Fruit fly (Drosophila melanogaster) whole organism, embryonic: ENCODE data around the gene CG12017.

Source experiments
- Aef1 ChIP-seq: fragments of 200-800 bp; sonication (Bioruptor generic); IDR thresholded peaks from 3 replicates; pipeline ENCODE4 v1.3.6; 2022; ENCODE audit warnings: missing biosample characterization, missing genetic modification characterization
- B-H2 ChIP-seq: fragments of 200-800 bp; sonication (Bioruptor generic); optimal IDR thresholded peaks from 2 replicates; lab custom pipeline; 2018; ENCODE audit warnings: missing biosample characterization, mild to moderate bottlenecking, missing genetic modification characterization
- BEAF-32 ChIP-seq: fragments of 200-800 bp; sonication (Bioruptor generic); optimal IDR thresholded peaks from 3 replicates; lab custom pipeline; 2017; ENCODE audit warnings: missing biosample characterization, missing genetic modification characterization, mild to moderate bottlenecking, moderate library complexity, missing genetic modification reagents
- CG10209 ChIP-seq: fragments of 200-800 bp; sonication (Bioruptor generic); optimal IDR thresholded peaks from 3 replicates; lab custom pipeline; 2017; ENCODE audit warnings: missing biosample characterization, mild to moderate bottlenecking, missing genetic modification characterization, missing genetic modification reagents
- CG10462 ChIP-seq: fragments of 200-800 bp; sonication (Bioruptor generic); optimal IDR thresholded peaks from 2 replicates; lab custom pipeline; 2016; ENCODE audit warnings: missing biosample characterization, missing genetic modification characterization
- CG10959 ChIP-seq: fragments of 200-800 bp; sonication (Bioruptor generic); IDR thresholded peaks from 2 replicates; pipeline ENCODE4 v1.3.6; 2022; ENCODE audit warnings: missing biosample characterization, missing genetic modification characterization
- CG11560 ChIP-seq: fragments of 200-800 bp; sonication (Bioruptor generic); IDR thresholded peaks from 3 replicates; pipeline ENCODE4 v1.3.6; 2022; ENCODE audit warnings: missing biosample characterization, missing genetic modification characterization
- CG11696 ChIP-seq: fragments of 200-800 bp; sonication (Bioruptor generic); IDR thresholded peaks from 2 replicates; pipeline ENCODE4 v1.3.6; 2022; ENCODE audit warnings: missing biosample characterization, missing genetic modification characterization
- CG14014 ChIP-seq: fragments of 200-800 bp; sonication (Bioruptor generic); IDR thresholded peaks from 2 replicates; pipeline ENCODE4 v1.3.6; 2022; ENCODE audit warnings: missing biosample characterization, missing genetic modification characterization
- CG14860 ChIP-seq: fragments of 200-800 bp; sonication (Bioruptor generic); IDR thresholded peaks from 3 replicates; pipeline ENCODE4 v1.3.6; 2022; ENCODE audit warnings: missing biosample characterization, missing genetic modification characterization; ENCODE audit not compliant: partially characterized antibody
- CG15073 ChIP-seq: fragments of 200-800 bp; sonication (Bioruptor generic); optimal IDR thresholded peaks from 2 replicates; lab custom pipeline; 2016; ENCODE audit warnings: missing biosample characterization, missing genetic modification characterization
- CG1529 ChIP-seq: fragments of 200-800 bp; sonication (Bioruptor generic); optimal IDR thresholded peaks from 3 replicates; lab custom pipeline; 2018; ENCODE audit warnings: missing biosample characterization, missing genetic modification characterization
- CG1603 ChIP-seq: fragments of 200-800 bp; sonication (Bioruptor generic); optimal IDR thresholded peaks from 2 replicates; lab custom pipeline; 2019; ENCODE audit warnings: missing biosample characterization, mild to moderate bottlenecking, missing genetic modification characterization, moderate library complexity
- CG1792 ChIP-seq: fragments of 200-800 bp; sonication (Bioruptor generic); optimal IDR thresholded peaks from 2 replicates; lab custom pipeline; 2016; ENCODE audit warnings: missing biosample characterization, missing genetic modification characterization
- CG2202 ChIP-seq: fragments of 200-800 bp; sonication (Bioruptor generic); optimal IDR thresholded peaks from 2 replicates; lab custom pipeline; 2018; ENCODE audit warnings: missing biosample characterization, mild to moderate bottlenecking, missing genetic modification characterization
- CG31388 ChIP-seq: fragments of 200-800 bp; sonication (Bioruptor generic); optimal IDR thresholded peaks from 2 replicates; lab custom pipeline; 2016; ENCODE audit warnings: missing biosample characterization, missing genetic modification characterization
- CG3726 ChIP-seq: fragments of 200-800 bp; sonication (Bioruptor generic); IDR thresholded peaks from 3 replicates; pipeline ENCODE4, ENCODE4 v1.3.6; 2022; ENCODE audit warnings: missing biosample characterization, missing genetic modification characterization
- CG4360 ChIP-seq: fragments of 200-800 bp; sonication (Bioruptor generic); IDR thresholded peaks from 2 replicates; pipeline ENCODE4 v1.3.6; 2022; ENCODE audit warnings: missing biosample characterization, missing genetic modification characterization
- CG43689 ChIP-seq: fragments of 200-800 bp; sonication (Bioruptor generic); IDR thresholded peaks from 2 replicates; pipeline ENCODE4 v1.3.6; 2022; ENCODE audit warnings: missing biosample characterization, missing genetic modification characterization
- CG4707 ChIP-seq: fragments of 200-800 bp; sonication (Bioruptor generic); optimal IDR thresholded peaks from 2 replicates; lab custom pipeline; 2018; ENCODE audit warnings: missing biosample characterization, mild to moderate bottlenecking, missing genetic modification characterization, moderate library complexity
- CG7357 ChIP-seq: fragments of 200-800 bp; sonication (Bioruptor generic); IDR thresholded peaks from 3 replicates; pipeline ENCODE4 v1.3.6; 2022; ENCODE audit warnings: missing biosample characterization, missing genetic modification characterization
- CG7786 ChIP-seq: fragments of 200-800 bp; sonication (Bioruptor generic); optimal IDR thresholded peaks from 2 replicates; lab custom pipeline; 2016; ENCODE audit warnings: missing biosample characterization, missing genetic modification characterization
- CG9609 ChIP-seq: fragments of 200-800 bp; sonication (Bioruptor generic); optimal IDR thresholded peaks from 3 replicates; lab custom pipeline; 2016; ENCODE audit warnings: missing biosample characterization, missing genetic modification characterization
- Dad ChIP-seq: fragments of 200-800 bp; sonication (Bioruptor generic); optimal IDR thresholded peaks from 3 replicates; lab custom pipeline; 2016; ENCODE audit warnings: missing biosample characterization, missing genetic modification characterization
- Dip3 ChIP-seq: fragments of 200-800 bp; sonication (Bioruptor generic); optimal IDR thresholded peaks from 3 replicates; lab custom pipeline; 2016; ENCODE audit warnings: missing biosample characterization, missing genetic modification characterization
- Doc2 ChIP-seq: fragments of 200-800 bp; sonication (Bioruptor generic); IDR thresholded peaks from 2 replicates; pipeline ENCODE4 v1.3.6; 2022; ENCODE audit warnings: missing biosample characterization, missing genetic modification characterization
- E2f1 ChIP-seq: fragments of 200-800 bp; sonication (Bioruptor generic); IDR thresholded peaks from 2 replicates; pipeline ENCODE4 v1.3.6; 2022; ENCODE audit warnings: missing biosample characterization, missing genetic modification characterization
- Fer2 ChIP-seq: fragments of 200-800 bp; sonication (Bioruptor generic); optimal IDR thresholded peaks from 2 replicates; lab custom pipeline; 2018; ENCODE audit warnings: missing biosample characterization, mild to moderate bottlenecking, missing genetic modification characterization, moderate library complexity
- Sox100B ChIP-seq: fragments of 200-800 bp; sonication (Bioruptor generic); optimal IDR thresholded peaks from 3 replicates; lab custom pipeline; 2018; ENCODE audit warnings: missing biosample characterization, mild to moderate bottlenecking, missing genetic modification characterization
- Stat92E ChIP-seq, 3 experiments: fragments of >200 bp in 2 of 3; fragments of 200-800 bp in 1 of 3; sonication (Bioruptor generic) in 1 of 3; optimal IDR thresholded peaks; 2 replicates each; lab custom pipeline; 2017 to 2019; ENCODE audit warnings: missing biosample characterization in 3 of 3, missing genetic modification characterization in 3 of 3, mild to moderate bottlenecking in 1 of 3, moderate library complexity in 1 of 3
- Trl ChIP-seq, 3 experiments: fragments of >200 bp in 2 of 3; fragments of 200-800 bp in 1 of 3; sonication (Bioruptor generic) in 1 of 3; optimal IDR thresholded peaks; 2 replicates in 1 of 3; 3 replicates in 2 of 3; lab custom pipeline; 2016 to 2017; ENCODE audit warnings: missing biosample characterization in 1 of 3, missing genetic modification characterization in 1 of 3
- Usf ChIP-seq: fragments of 200-800 bp; sonication (Bioruptor generic); optimal IDR thresholded peaks from 2 replicates; lab custom pipeline; 2017; ENCODE audit warnings: missing genotype, missing biosample characterization, missing genetic modification characterization
- Xbp1 ChIP-seq: fragments of 200-800 bp; sonication (Bioruptor generic); optimal IDR thresholded peaks from 3 replicates; lab custom pipeline; 2016; ENCODE audit warnings: missing biosample characterization, mild to moderate bottlenecking, missing genetic modification characterization
- al ChIP-seq: fragments of 200-800 bp; sonication (Bioruptor generic); IDR thresholded peaks from 2 replicates; pipeline ENCODE4 v1.3.6; 2022; ENCODE audit warnings: missing biosample characterization, missing genetic modification characterization
- ap ChIP-seq: fragments of 200-800 bp; sonication (Bioruptor generic); IDR thresholded peaks from 2 replicates; pipeline ENCODE4 v1.3.6; 2022; ENCODE audit warnings: missing biosample characterization, missing genetic modification characterization
- ara ChIP-seq: fragments of 200-800 bp; sonication (Bioruptor generic); IDR thresholded peaks from 2 replicates; pipeline ENCODE4 v1.3.6; 2022; ENCODE audit warnings: missing biosample characterization, missing genetic modification characterization
- ase ChIP-seq: fragments of 200-800 bp; sonication (Bioruptor generic); IDR thresholded peaks from 3 replicates; pipeline ENCODE4 v1.3.6; 2022; ENCODE audit warnings: missing biosample characterization, missing genetic modification characterization
- br ChIP-seq: fragments of >200 bp; optimal IDR thresholded peaks from 2 replicates; lab custom pipeline; 2017
- dan ChIP-seq: fragments of 200-800 bp; sonication (Bioruptor generic); IDR thresholded peaks from 2 replicates; pipeline ENCODE4 v1.3.6; 2022; ENCODE audit warnings: missing biosample characterization, missing genetic modification characterization
- eve ChIP-seq, 2 experiments: fragments of >200 bp; optimal IDR thresholded peaks; 2 replicates each; lab custom pipeline; 2017; ENCODE audit warnings: missing biosample characterization in 2 of 2, missing genetic modification characterization in 2 of 2
- ftz-f1 ChIP-seq: fragments of 200-800 bp; sonication (Bioruptor generic); optimal IDR thresholded peaks from 2 replicates; lab custom pipeline; 2016; ENCODE audit warnings: missing biosample characterization, missing genetic modification characterization
- fu2 ChIP-seq: fragments of 200-800 bp; sonication (Bioruptor generic); optimal IDR thresholded peaks from 2 replicates; lab custom pipeline; 2016; ENCODE audit warnings: missing biosample characterization, missing genetic modification characterization
- gce ChIP-seq: fragments of 200-800 bp; sonication (Bioruptor generic); IDR thresholded peaks from 3 replicates; pipeline ENCODE4 v1.3.6; 2022; ENCODE audit warnings: missing biosample characterization, missing genetic modification characterization
- h ChIP-seq: fragments of >200 bp; optimal IDR thresholded peaks from 2 replicates; lab custom pipeline; 2017
- ken ChIP-seq: fragments of 200-800 bp; sonication (Bioruptor generic); IDR thresholded peaks from 3 replicates; pipeline ENCODE4 v1.3.6; 2022; ENCODE audit warnings: missing biosample characterization, missing genetic modification characterization
- nau ChIP-seq: fragments of 200-800 bp; sonication (Bioruptor generic); optimal IDR thresholded peaks from 3 replicates; lab custom pipeline; 2017; ENCODE audit warnings: missing biosample characterization, mild to moderate bottlenecking, missing genetic modification characterization, missing genetic modification reagents
- nmo ChIP-seq: fragments of 200-800 bp; sonication (Bioruptor generic); optimal IDR thresholded peaks from 2 replicates; lab custom pipeline; 2018; ENCODE audit warnings: missing biosample characterization, mild to moderate bottlenecking, missing genetic modification characterization, moderate library complexity
- prd ChIP-seq, 3 experiments: fragments of >200 bp in 2 of 3; fragments of 200-800 bp in 1 of 3; sonication (Bioruptor generic) in 1 of 3; optimal IDR thresholded peaks in 2 of 3; IDR thresholded peaks in 1 of 3; 2 replicates in 2 of 3; 3 replicates in 1 of 3; pipeline versions ENCODE4 v1.3.6 to Lab custom; 2017 to 2022; ENCODE audit warnings: missing biosample characterization in 1 of 3, missing genetic modification characterization in 1 of 3
- seq ChIP-seq: fragments of 200-800 bp; sonication (Bioruptor generic); IDR thresholded peaks from 2 replicates; pipeline ENCODE4 v1.3.6; 2022; ENCODE audit warnings: missing biosample characterization, missing genetic modification characterization
- sisA ChIP-seq: fragments of 200-800 bp; sonication (Bioruptor generic); IDR thresholded peaks from 2 replicates; pipeline ENCODE4 v1.3.6; 2022; ENCODE audit warnings: missing biosample characterization, missing genetic modification characterization
- so ChIP-seq: fragments of 200-800 bp; sonication (Bioruptor generic); IDR thresholded peaks from 3 replicates; pipeline ENCODE4 v1.3.6; 2022; ENCODE audit warnings: missing biosample characterization, missing genetic modification characterization
- zen ChIP-seq: fragments of 200-800 bp; sonication (Bioruptor generic); optimal IDR thresholded peaks from 3 replicates; lab custom pipeline; 2018; ENCODE audit warnings: missing biosample characterization, mild to moderate bottlenecking, missing genetic modification characterization, moderate library complexity
- zf30C ChIP-seq: fragments of 200-800 bp; sonication (Bioruptor generic); optimal IDR thresholded peaks from 3 replicates; lab custom pipeline; 2018; ENCODE audit warnings: missing biosample characterization, mild to moderate bottlenecking, missing genetic modification characterization

Gene CG12017

DNA sequence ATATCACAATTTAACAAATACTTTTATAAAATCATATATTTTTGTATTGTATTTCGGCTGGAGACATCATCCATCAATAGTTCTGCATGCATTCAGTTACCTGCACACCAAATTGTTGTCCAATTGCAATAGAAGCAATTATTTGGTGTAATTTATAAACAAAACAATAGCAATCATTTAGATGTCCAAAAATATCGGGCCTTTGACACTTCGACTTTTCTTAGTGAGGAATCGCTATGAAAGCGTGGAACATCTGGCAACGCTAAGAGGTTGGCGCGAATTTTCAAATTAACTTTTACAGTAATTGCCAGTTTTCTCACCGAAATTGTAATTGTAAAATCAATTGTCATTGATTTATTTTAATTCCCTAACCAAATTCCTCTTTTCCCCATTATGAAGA is 54.7 kb downstream of the CG12017 start, which contains the start of gene CG14969 (continued):
- TF ChIP-seq CG10462 (GFP tag; lab: Kevin White, UChicago) (no peak), CG11696 (GFP tag; lab: Robert Waterston, UW) (no peak), Dip3 (no peak), CG1603 (tag; lab: Kevin White, UChicago) (peak; percentile 70), Doc2 (GFP tag; lab: Robert Waterston, UW) (no peak), CG1529 (GFP tag; lab: Kevin White, UChicago) (no peak), CG10959 (GFP tag; lab: Robert Waterston, UW) (no peak), CG14014 (no peak), nau (no peak), Dad (no peak), CG9609 (GFP tag; lab: Kevin White, UChicago) (no peak), Aef1 (GFP tag; lab: Robert Waterston, UW) (no peak), CG7786 (no peak), CG31388 (GFP tag; lab: Kevin White, UChicago) (no peak), Fer2 (tag; lab: Kevin White, UChicago) (no peak), zf30C (no peak), CG14860 (GFP tag; lab: Robert Waterston, UW) (peak; percentile 46; the same call in 1 of the 3 replicates), CG1792 (no peak), zen (tag; lab: Kevin White, UChicago) (peak; percentile 35), CG4360 (GFP tag; lab: Robert Waterston, UW) (no peak), Sox100B (no peak), CG11560 (tag; lab: Robert Waterston, UW) (no peak), ftz-f1 (GFP tag; lab: Kevin White, UChicago) (no peak), eve (GFP tag; optimal IDR thresholded peaks at IDR 0.05; lab: Kevin White, UChicago) (no peak), ken (GFP tag; lab: Robert Waterston, UW) (no peak), gce (no peak), h (lab: Kevin White, UChicago) (no peak), so (GFP tag; lab: Robert Waterston, UW) (no peak), ase (GFP tag; lab: Robert Waterston, UW) (no peak), prd (optimal IDR thresholded peaks at IDR 0.05; lab: Kevin White, UChicago) (no peak), prd (GFP tag; IDR thresholded peaks at IDR 0.05; lab: Robert Waterston, UW) (no peak), dan (GFP tag; lab: Robert Waterston, UW) (no peak), sisA (GFP tag; lab: Robert Waterston, UW) (no peak), CG4707 (GFP tag; lab: Kevin White, UChicago) (no peak), Trl (optimal IDR thresholded peaks at IDR 0.05; lab: Kevin White, UChicago) (no peak), Trl (GFP tag; optimal IDR thresholded peaks at IDR 0.05; lab: Kevin White, UChicago) (no peak), fu2 (GFP tag; lab: Kevin White, UChicago) (no peak), Stat92E (GFP tag; optimal IDR thresholded peaks at IDR 0.05; lab: Kevin White, UChicago) (no peak), br (lab: Kevin White, UChicago) (no peak), CG3726 (GFP tag; lab: Robert Waterston, UW) (no peak), CG2202 (tag; lab: Kevin White, UChicago) (no peak), nmo (GFP tag; lab: Kevin White, UChicago) (peak; percentile 4), E2f1 (GFP tag; lab: Robert Waterston, UW) (no peak), seq (no peak), CG7357 (GFP tag; lab: Robert Waterston, UW) (no peak), al (no peak), ap (GFP tag; lab: Robert Waterston, UW) (no peak), BEAF-32 (GFP tag; lab: Kevin White, UChicago) (peak; percentile 54), CG15073 (GFP tag; lab: Kevin White, UChicago) (no peak), CG43689 (no peak), CG10209 (no peak), Xbp1 (GFP tag; lab: Kevin White, UChicago) (peak; percentile 10), Usf (GFP tag; lab: Kevin White, UChicago) (no peak), B-H2 (GFP tag; lab: Kevin White, UChicago) (no peak), ara (GFP tag; lab: Robert Waterston, UW) (no peak)
